Worm (Caenorhabditis elegans) whole organism, dauer: ENCODE results near the gene srt-5.
"Not testable (repeated sequence)": the region's sequence is repeated elsewhere in the genome, so short reads cannot be mapped to it uniquely, and the experiment has no call there.

Experiments used
- unc-62 ChIP-seq: sonication (generic microtip); optimal IDR thresholded peaks from 2 replicates; lab custom pipeline; 2017; ENCODE audit warnings: missing biosample characterization, missing genetic modification reagents, missing genetic modification characterization

srt-5 gene

ce11 chrV:3094351-3094750 lies 13.7 kb upstream of the srt-5 start, which contains the start of gene cyp-33C9:
Gene cyp-33C9 (minus strand): TSS chrV:3094561.
- no peak for TF ChIP-seq unc-62 (GFP tag; lab: Kevin White, UChicago)

ce11 chrV:3088768-3089167 lies 8.1 kb upstream of the srt-5 start, which contains the start of gene acs-21:
Gene acs-21 (plus strand): TSS chrV:3089068.
- TF ChIP-seq unc-62 (GFP tag; lab: Kevin White, UChicago) = no peak

- TF ChIP-seq unc-62 (GFP tag; lab: Kevin White, UChicago) = no peak
Measured at ce11 chrV:3086260-3086659, 5.6 kb upstream of the srt-5 start, which contains the start of gene srt-8. Gene srt-8 (plus strand): TSS chrV:3086560.

ce11 chrV:3081471-3081870 lies 779 bp upstream of the srt-5 start, which contains the start of gene srt-7:
Gene srt-7 (plus strand): TSS chrV:3081771.
- TF ChIP-seq unc-62 (GFP tag; lab: Kevin White, UChicago) = no peak

ce11 chrV:3071548-3071947 lies 9.1 kb downstream of the srt-5 start, which contains the start of gene C50H11.13:
Gene C50H11.13 (minus strand): TSS chrV:3071648.
- TF ChIP-seq unc-62 (GFP tag; lab: Kevin White, UChicago) = no peak

ce11 chrV:3069101-3069500 lies 11.6 kb downstream of the srt-5 start, which contains the start of gene str-40:
Gene str-40 (minus strand): TSS chrV:3069201.
- no peak for TF ChIP-seq unc-62 (GFP tag; lab: Kevin White, UChicago)

ce11 chrV:3065928-3066327 lies 14.8 kb downstream of the srt-5 start, which contains the start of gene srh-185:
Gene srh-185 (plus strand): TSS chrV:3066228.
- no peak for TF ChIP-seq unc-62 (GFP tag; lab: Kevin White, UChicago)

- not testable (repeated sequence) for TF ChIP-seq unc-62 (GFP tag; lab: Kevin White, UChicago)
Measured at ce11 chrV:3064418-3064817, 16.3 kb downstream of the srt-5 start, which contains the start of gene srt-16. Gene srt-16 (minus strand): TSS chrV:3064518.

- TF ChIP-seq unc-62 (GFP tag; lab: Kevin White, UChicago) = no peak
Measured at ce11 chrV:3062078-3062477, 18.6 kb downstream of the srt-5 start, which contains the start of gene srt-15. Gene srt-15 (minus strand): TSS chrV:3062178.

- TF ChIP-seq unc-62 (GFP tag; lab: Kevin White, UChicago) = no peak
Measured at ce11 chrV:3058996-3059395, 21.7 kb downstream of the srt-5 start, which contains the start of gene str-244. Gene str-244 (minus strand): TSS chrV:3059096.

ce11 chrV:3054254-3054653 lies 26.4 kb downstream of the srt-5 start, which contains the start of gene C50H11.8:
Gene C50H11.8 (plus strand): TSS chrV:3054554.
- TF ChIP-seq unc-62 (GFP tag; lab: Kevin White, UChicago) = no peak

ce11 chrV:3046364-3046763 lies 34.3 kb downstream of the srt-5 start:
- no peak for TF ChIP-seq unc-62 (GFP tag; lab: Kevin White, UChicago)

- no peak for TF ChIP-seq unc-62 (GFP tag; lab: Kevin White, UChicago)
Measured at ce11 chrV:3044837-3045236, 35.9 kb downstream of the srt-5 start, which contains the start of gene F59D6.1. Gene F59D6.1 (plus strand): TSS chrV:3045137.

ce11 chrV:3040930-3041329 lies 39.8 kb downstream of the srt-5 start:
- no peak for TF ChIP-seq unc-62 (GFP tag; lab: Kevin White, UChicago)

ce11 chrV:3039282-3039681 lies 41.4 kb downstream of the srt-5 start, which contains the start of gene chpf-2:
Gene chpf-2 (minus strand): TSS chrV:3039382.
- no peak for TF ChIP-seq unc-62 (GFP tag; lab: Kevin White, UChicago)

- no peak for TF ChIP-seq unc-62 (GFP tag; lab: Kevin White, UChicago)
Measured at ce11 chrV:3038058-3038457, 42.6 kb downstream of the srt-5 start.

- TF ChIP-seq unc-62 (GFP tag; lab: Kevin White, UChicago) = no peak
Measured at ce11 chrV:3034236-3034635, 46.5 kb downstream of the srt-5 start, which contains the start of gene srw-8. Gene srw-8 (minus strand): TSS chrV:3034336.
